Worm (Caenorhabditis elegans) whole organism, late embryonic: ENCODE results near the gene srx-1.

Experiments
- K02D7.2 ChIP-seq: sonication (generic microtip); optimal IDR thresholded peaks from 2 replicates; lab custom pipeline; 2017; ENCODE audit warnings: mild to moderate bottlenecking, missing genetic modification characterization, missing compliant biosample characterization
- K09A11.1 ChIP-seq: sonication (generic microtip); optimal IDR thresholded peaks from 2 replicates; lab custom pipeline; 2017; ENCODE audit warnings: antibody characterized with exemption, mild to moderate bottlenecking, missing genetic modification characterization, missing compliant biosample characterization; ENCODE audit not compliant: insufficient read depth
- T23F11.4 ChIP-seq: fragments of 200-800 bp; sonication (Bioruptor generic); optimal IDR thresholded peaks from 2 replicates; lab custom pipeline; 2018; ENCODE audit warnings: mild to moderate bottlenecking, missing genetic modification characterization, missing compliant biosample characterization
- ahr-1 ChIP-seq: sonication (generic microtip); optimal IDR thresholded peaks from 2 replicates; lab custom pipeline; 2016; ENCODE audit warnings: missing genetic modification characterization, missing compliant biosample characterization
- ceh-14 ChIP-seq: sonication (generic microtip); optimal IDR thresholded peaks from 2 replicates; lab custom pipeline; 2016; ENCODE audit warnings: missing genotype, missing genetic modification characterization, missing compliant biosample characterization
- ceh-18 ChIP-seq: sonication (generic microtip); optimal IDR thresholded peaks from 2 replicates; lab custom pipeline; 2016; ENCODE audit warnings: missing genetic modification characterization, missing compliant biosample characterization
- ceh-2 ChIP-seq: sonication (generic microtip); optimal IDR thresholded peaks from 2 replicates; lab custom pipeline; 2016; ENCODE audit warnings: missing genotype, missing genetic modification characterization, missing compliant biosample characterization
- ceh-22 ChIP-seq: sonication (generic microtip); optimal IDR thresholded peaks from 2 replicates; lab custom pipeline; 2017; ENCODE audit warnings: missing biosample characterization, missing genetic modification characterization
- ceh-24 ChIP-seq: sonication (generic microtip); optimal IDR thresholded peaks from 2 replicates; lab custom pipeline; 2016; ENCODE audit warnings: mild to moderate bottlenecking, missing genetic modification characterization, missing compliant biosample characterization
- ceh-31 ChIP-seq: sonication (generic microtip); optimal IDR thresholded peaks from 2 replicates; lab custom pipeline; 2016; ENCODE audit warnings: missing genetic modification characterization, missing compliant biosample characterization
- ceh-48 ChIP-seq: sonication (generic microtip); optimal IDR thresholded peaks from 2 replicates; lab custom pipeline; 2016; ENCODE audit warnings: missing genetic modification characterization, inconsistent platforms, missing compliant biosample characterization
- che-1 ChIP-seq: sonication (generic microtip); optimal IDR thresholded peaks from 2 replicates; lab custom pipeline; 2016; ENCODE audit warnings: mild to moderate bottlenecking, missing genetic modification characterization, missing compliant biosample characterization
- elt-4 ChIP-seq: sonication (generic microtip); optimal IDR thresholded peaks from 2 replicates; lab custom pipeline; 2016; ENCODE audit warnings: missing genetic modification characterization, missing compliant biosample characterization
- ets-4 ChIP-seq: sonication (generic microtip); optimal IDR thresholded peaks from 2 replicates; lab custom pipeline; 2016; ENCODE audit warnings: missing genetic modification characterization, missing compliant biosample characterization
- fkh-6 ChIP-seq: sonication (generic microtip); optimal IDR thresholded peaks from 2 replicates; lab custom pipeline; 2016; ENCODE audit warnings: missing genetic modification characterization, missing compliant biosample characterization
- hlh-15 ChIP-seq: sonication (generic microtip); optimal IDR thresholded peaks from 2 replicates; lab custom pipeline; 2016; ENCODE audit warnings: missing genetic modification characterization, missing compliant biosample characterization
- hlh-6 ChIP-seq: sonication (generic microtip); optimal IDR thresholded peaks from 2 replicates; lab custom pipeline; 2016; ENCODE audit warnings: missing genotype, missing genetic modification characterization, missing compliant biosample characterization
- lim-6 ChIP-seq: sonication (generic microtip); optimal IDR thresholded peaks from 2 replicates; lab custom pipeline; 2016; ENCODE audit warnings: missing genetic modification characterization, missing compliant biosample characterization
- madf-2 ChIP-seq: sonication (generic microtip); optimal IDR thresholded peaks from 2 replicates; lab custom pipeline; 2017; ENCODE audit warnings: missing genetic modification characterization, missing compliant biosample characterization
- mec-3 ChIP-seq: sonication (generic microtip); optimal IDR thresholded peaks from 2 replicates; lab custom pipeline; 2016; ENCODE audit warnings: borderline replicate concordance, missing genetic modification characterization, missing compliant biosample characterization
- nhr-11 ChIP-seq: fragments of 150-350 bp; optimal IDR thresholded peaks from 2 replicates; lab custom pipeline; 2014; ENCODE audit warnings: missing biosample characterization, missing genetic modification characterization
- nhr-232 ChIP-seq: sonication (generic microtip); optimal IDR thresholded peaks from 2 replicates; lab custom pipeline; 2016; ENCODE audit warnings: missing genetic modification characterization, missing compliant biosample characterization
- npax-4 ChIP-seq: sonication (generic microtip); optimal IDR thresholded peaks from 2 replicates; lab custom pipeline; 2016; ENCODE audit warnings: missing genetic modification characterization, missing compliant biosample characterization
- odd-2 ChIP-seq: sonication (generic microtip); optimal IDR thresholded peaks from 2 replicates; lab custom pipeline; 2017; ENCODE audit warnings: antibody characterized with exemption, mild to moderate bottlenecking, missing genetic modification characterization, missing compliant biosample characterization
- pag-3 ChIP-seq: sonication (generic microtip); optimal IDR thresholded peaks from 2 replicates; lab custom pipeline; 2016; ENCODE audit warnings: missing compliant biosample characterization, missing genetic modification characterization, borderline replicate concordance
- rnt-1 ChIP-seq: sonication (generic microtip); optimal IDR thresholded peaks from 2 replicates; lab custom pipeline; 2016; ENCODE audit warnings: missing genetic modification characterization, missing compliant biosample characterization
- sox-2 ChIP-seq: fragments of 200-800 bp; sonication (Bioruptor generic); IDR thresholded peaks from 2 replicates; pipeline ENCODE4 v1.3.6; 2022; ENCODE audit warnings: missing genetic modification reagents, missing genetic modification characterization, missing compliant biosample characterization
- syd-9 ChIP-seq: sonication (generic microtip); optimal IDR thresholded peaks from 2 replicates; lab custom pipeline; 2016; ENCODE audit warnings: mild to moderate bottlenecking, missing genetic modification characterization, moderate library complexity, missing compliant biosample characterization
- tbx-2 ChIP-seq: sonication (generic microtip); optimal IDR thresholded peaks from 2 replicates; lab custom pipeline; 2016; ENCODE audit warnings: missing genetic modification characterization, missing compliant biosample characterization
- unc-3 ChIP-seq, 2 experiments: fragments of 200-800 bp in 1 of 2; sonication (Bioruptor generic) in 1 of 2; sonication (generic microtip) in 1 of 2; conservative IDR thresholded peaks in 1 of 2; optimal IDR thresholded peaks in 1 of 2; 2 replicates each; pipeline versions ENCODE4 v1.3.6 to Lab custom; 2016 to 2022; ENCODE audit warnings: missing compliant biosample characterization in 2 of 2, missing genetic modification characterization in 2 of 2, missing genetic modification reagents in 1 of 2
- unc-55 ChIP-seq: sonication (generic microtip); optimal IDR thresholded peaks from 2 replicates; lab custom pipeline; 2017; ENCODE audit warnings: missing biosample characterization, missing genetic modification reagents, missing genetic modification characterization

Gene srx-1

DNA sequence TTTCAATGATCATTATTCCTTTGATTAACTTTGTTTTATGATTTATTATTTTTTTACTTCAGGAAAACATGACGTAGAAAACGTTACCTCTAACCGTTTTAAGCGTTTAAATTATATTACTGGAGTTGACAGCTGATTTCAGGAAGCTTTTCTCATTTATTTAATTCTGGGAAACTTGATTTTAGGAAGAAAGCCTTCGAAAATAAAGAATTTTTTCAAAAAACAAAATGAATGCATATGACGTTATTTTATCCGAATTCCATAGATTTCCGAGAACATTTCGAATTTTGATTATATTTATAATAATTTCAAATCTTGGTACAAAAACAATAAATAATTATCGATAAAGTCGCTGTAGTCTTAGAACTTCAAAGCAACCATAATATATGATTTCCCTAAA lies 45.8 kb downstream of the srx-1 start:
- TF ChIP-seq K09A11.1 (tag; lab: Kevin White, UChicago) (no peak), ahr-1 (no peak)

DNA sequence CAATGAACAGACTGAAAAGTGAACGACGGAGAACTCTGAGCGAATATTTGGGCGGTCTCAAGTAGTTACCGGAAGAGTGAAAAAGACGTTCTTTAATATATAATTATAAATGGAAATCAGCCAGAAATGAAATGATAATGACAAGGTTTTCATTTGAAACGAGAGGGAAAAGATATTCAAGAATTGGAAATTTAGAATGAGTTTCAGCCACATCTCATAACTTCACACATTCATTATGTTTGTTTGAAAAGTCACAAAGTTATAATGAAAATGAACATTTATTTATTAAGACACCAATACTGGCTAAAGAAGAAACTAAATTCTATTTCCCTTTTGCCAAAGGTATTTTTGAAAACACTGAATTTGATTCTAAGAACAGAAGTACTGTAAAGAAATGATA lies 47.6 kb downstream of the srx-1 start, which contains the start of gene C25E10.7:
Gene C25E10.7, minus strand, starts transcription at position 101 of the 400 bp plus-strand sequence.
- TF ChIP-seq ceh-31 (tag; lab: Kevin White, UChicago) (no peak), ets-4 (tag; lab: Kevin White, UChicago) (no peak), lim-6 (tag; lab: Kevin White, UChicago) (no peak), nhr-11 (tag; lab: Kevin White, UChicago) (no peak), odd-2 (tag; lab: Kevin White, UChicago) (no peak), rnt-1 (tag; lab: Kevin White, UChicago) (no peak), sox-2 (GFP tag; lab: Robert Waterston, UW) (no peak), T23F11.4 (GFP tag; lab: Kevin White, UChicago) (no peak), ceh-14 (tag; lab: Kevin White, UChicago) (no peak), ceh-48 (tag; lab: Kevin White, UChicago) (no peak), madf-2 (tag; lab: Kevin White, UChicago) (no peak), syd-9 (tag; lab: Kevin White, UChicago) (no peak)

DNA sequence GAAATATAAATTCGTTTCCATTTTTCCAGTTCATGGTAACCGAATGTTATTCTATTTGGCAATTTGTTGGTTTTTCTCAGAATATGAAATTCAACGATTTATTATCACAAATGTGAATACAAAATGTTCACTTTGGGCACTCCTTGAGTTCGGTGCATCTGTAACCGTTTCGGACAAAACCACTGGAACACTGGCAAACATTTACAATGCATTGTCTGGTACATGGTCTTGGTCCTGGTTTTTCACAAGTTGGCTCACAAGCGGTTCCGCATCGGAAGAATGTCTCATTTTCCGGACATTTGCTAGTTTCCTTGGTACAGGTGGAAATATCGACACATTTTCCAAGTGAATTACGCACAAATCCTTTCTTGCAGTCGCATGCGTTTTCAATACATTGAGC lies 49.8 kb downstream of the srx-1 start:
- TF ChIP-seq syd-9 (tag; lab: Kevin White, UChicago) (no peak), che-1 (tag; lab: Kevin White, UChicago) (no peak), elt-4 (tag; lab: Kevin White, UChicago) (no peak), unc-3 (GFP tag; conservative IDR thresholded peaks at IDR 0.05; lab: Robert Waterston, UW) (no peak), unc-3 (tag; optimal IDR thresholded peaks at IDR 0.05; lab: Kevin White, UChicago) (no peak), ceh-2 (tag; lab: Kevin White, UChicago) (no peak), tbx-2 (tag; lab: Kevin White, UChicago) (no peak), ceh-24 (no peak), nhr-232 (tag; lab: Kevin White, UChicago) (no peak), hlh-15 (tag; lab: Kevin White, UChicago) (no peak), npax-4 (tag; lab: Kevin White, UChicago) (no peak), mec-3 (tag; lab: Kevin White, UChicago) (no peak), fkh-6 (no peak), odd-2 (tag; lab: Kevin White, UChicago) (no peak), ceh-22 (tag; lab: Kevin White, UChicago) (no peak), pag-3 (tag; lab: Kevin White, UChicago) (no peak), madf-2 (tag; lab: Kevin White, UChicago) (no peak), K02D7.2 (tag; lab: Kevin White, UChicago) (no peak), hlh-6 (tag; lab: Kevin White, UChicago) (no peak)
- TF ChIP-seq, all 69 proteins: peak for 0

DNA sequence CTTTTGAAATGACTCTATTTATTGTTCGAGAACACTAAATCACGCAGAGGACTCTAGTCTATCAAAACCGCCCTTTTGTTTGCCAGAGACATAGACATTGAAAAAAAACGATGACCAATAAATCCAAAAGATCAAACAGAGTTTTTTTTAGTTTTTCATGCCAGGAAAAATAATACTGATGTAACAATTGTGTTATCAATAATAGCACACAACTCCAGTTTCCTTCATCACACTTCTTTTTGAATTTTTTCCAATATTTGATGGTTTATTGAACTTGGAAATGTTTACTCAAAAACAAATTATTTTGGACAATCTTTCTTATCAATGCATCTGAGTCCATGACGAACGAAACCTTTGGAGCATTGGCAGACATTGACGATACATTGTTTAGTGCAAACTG lies 50.5 kb downstream of the srx-1 start, which contains the start of gene C25E10.8:
Gene C25E10.8, minus strand, starts transcription at position 101 of the 400 bp plus-strand sequence.
- no peak for TF ChIP-seq ceh-18 (tag; lab: Kevin White, UChicago)
- TF ChIP-seq unc-55 (GFP tag; lab: Kevin White, UChicago), result no peak
